Worm (Caenorhabditis elegans): ENCODE results near the gene cmd-1.

The cmd-1 gene

ce11 chrV:1131880-1132623, 24.0 kb upstream of the cmd-1 start, which contains the start of gene W07B8.4 (continued):
- no peak for TF ChIP-seq ceh-91 (GFP tag; IDR thresholded peaks at IDR 0.05)
- no peak for TF ChIP-seq madf-6 (GFP tag; IDR thresholded peaks at IDR 0.05)
- TF ChIP-seq zfh-2 (GFP tag; conservative IDR thresholded peaks at IDR 0.05) = 0 out of 2 replicates have a peak, but pooled peaks have one; percentile 53
- no peak for TF ChIP-seq efl-1 (GFP tag; optimal IDR thresholded peaks at IDR 0.05)
- TF ChIP-seq ceh-58 (GFP tag; IDR thresholded peaks at IDR 0.05) = no peak
- no peak for TF ChIP-seq repo-1 (tag; optimal IDR thresholded peaks at IDR 0.05)
- TF ChIP-seq rec-8 (tag; optimal IDR thresholded peaks at IDR 0.05) = no peak
- no peak for TF ChIP-seq Y53F4B.3 (GFP tag; IDR thresholded peaks at IDR 0.05)
- TF ChIP-seq nhr-80 (tag; optimal IDR thresholded peaks at IDR 0.05) = peak; percentile 5
- TF ChIP-seq ztf-6 (GFP tag; IDR thresholded peaks at IDR 0.05) = no peak
- peak; percentile 35 for TF ChIP-seq nhr-90 (tag; optimal IDR thresholded peaks at IDR 0.05)
- TF ChIP-seq hmg-1.2 (GFP tag; IDR thresholded peaks at IDR 0.05) = no peak
- no peak for TF ChIP-seq ama-1 (optimal IDR thresholded peaks at IDR 0.05)
- TF ChIP-seq ama-1 (GFP tag; optimal IDR thresholded peaks at IDR 0.05) = no peak
- no peak for TF ChIP-seq K12H6.12 (tag; optimal IDR thresholded peaks at IDR 0.05)
- no peak for TF ChIP-seq pbrm-1 (GFP tag; IDR thresholded peaks at IDR 0.05)
- TF ChIP-seq sea-2 (GFP tag; IDR thresholded peaks at IDR 0.05) = no peak
- no peak for TF ChIP-seq rcor-1 (GFP tag; IDR thresholded peaks at IDR 0.05)
- TF ChIP-seq chd-7 (tag; optimal IDR thresholded peaks at IDR 0.05) = peak; percentile 4
- TF ChIP-seq madf-10 (tag; optimal IDR thresholded peaks at IDR 0.05) = peak; percentile 20
- no peak for TF ChIP-seq tlf-1 (GFP tag; optimal IDR thresholded peaks at IDR 0.05)
- no peak for TF ChIP-seq snpc-1.1 (tag; optimal IDR thresholded peaks at IDR 0.05; ENCODE audit: insufficient read depth)
- TF ChIP-seq ztf-22 (GFP tag; optimal IDR thresholded peaks at IDR 0.05) = no peak
- TF ChIP-seq tbx-9 (tag; optimal IDR thresholded peaks at IDR 0.05; ENCODE audit: borderline replicate concordance) = no peak
- no peak for TF ChIP-seq ceh-27 (GFP tag; optimal IDR thresholded peaks at IDR 0.05)
- TF ChIP-seq madf-3 (GFP tag; IDR thresholded peaks at IDR 0.05) = no peak
- no peak for TF ChIP-seq attf-5 (GFP tag; optimal IDR thresholded peaks at IDR 0.05)
- TF ChIP-seq F39B2.1 (GFP tag; IDR thresholded peaks at IDR 0.05) = no peak
- no peak for TF ChIP-seq let-526 (GFP tag; IDR thresholded peaks at IDR 0.05)
- TF ChIP-seq F23B12.7 (tag; optimal IDR thresholded peaks at IDR 0.05; ENCODE audit: insufficient read depth) = no peak
- no peak for TF ChIP-seq ztf-25 (GFP tag; IDR thresholded peaks at IDR 0.05)
- TF ChIP-seq nhr-179 (tag; optimal IDR thresholded peaks at IDR 0.05) = no peak
- no peak for TF ChIP-seq snpc-1.3 (tag; optimal IDR thresholded peaks at IDR 0.05; ENCODE audit: insufficient read depth)
- TF ChIP-seq B0336.3 (GFP tag; IDR thresholded peaks at IDR 0.05) = peak; percentile 42; the same call in 1 of the 2 replicates
- peak; percentile 38 for TF ChIP-seq atf-7 (tag; optimal IDR thresholded peaks at IDR 0.05)
- TF ChIP-seq Y67H2A.10 (GFP tag; conservative IDR thresholded peaks at IDR 0.05) = no peak
- peak; percentile 45; the same call in 1 of the 2 replicates for TF ChIP-seq ceh-40 (GFP tag; IDR thresholded peaks at IDR 0.05)
- TF ChIP-seq cebp-2 (GFP tag; IDR thresholded peaks at IDR 0.05) = 0 out of 2 replicates have a peak, but pooled peaks have one; percentile 31
- no peak for TF ChIP-seq ztf-3 (GFP tag; optimal IDR thresholded peaks at IDR 0.05)
- no peak for TF ChIP-seq snpc-3.4 (tag; optimal IDR thresholded peaks at IDR 0.05)
- no peak for TF ChIP-seq C06A6.2 (GFP tag; conservative IDR thresholded peaks at IDR 0.05)
- no peak for TF ChIP-seq madf-8 (GFP tag; conservative IDR thresholded peaks at IDR 0.05)
- TF ChIP-seq F33H1.4 (GFP tag; IDR thresholded peaks at IDR 0.05) = no peak

Measured in whole organism, young adult.